Worm (Caenorhabditis elegans): ENCODE results near the gene thoc-5.

Gene thoc-5

DNA sequence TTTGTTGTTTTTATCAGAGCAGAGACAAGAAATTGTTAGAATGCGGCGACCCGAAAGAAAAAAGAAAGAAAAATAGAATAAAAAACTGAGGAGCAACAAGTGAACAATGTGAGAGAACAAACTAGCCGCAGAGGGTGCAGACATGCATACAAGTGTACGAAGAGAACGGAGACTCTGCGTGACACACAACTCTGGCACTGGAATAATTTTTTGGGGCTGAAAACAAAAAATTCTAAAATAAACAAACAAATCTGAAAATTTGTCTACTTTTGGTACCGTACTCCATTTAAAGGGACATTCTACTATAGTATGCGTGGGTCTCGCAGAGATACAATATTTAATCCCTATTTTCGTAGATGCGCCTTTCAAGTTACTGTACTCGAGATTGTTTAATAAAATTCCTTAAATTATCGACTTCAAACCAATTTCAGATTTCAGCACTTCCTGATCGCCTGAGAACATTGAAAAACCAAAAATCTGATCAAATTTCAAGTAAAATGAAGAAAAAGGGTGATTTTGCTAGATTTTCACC lies 25.9 kb upstream of the thoc-5 start (continued):
- TF ChIP-seq aptf-3 (GFP tag; IDR thresholded peaks at IDR 0.05) (no peak), Y56A3A.18 (GFP tag; IDR thresholded peaks at IDR 0.05) (no peak), madf-6 (GFP tag; IDR thresholded peaks at IDR 0.05) (peak; percentile 94), efl-1 (GFP tag; optimal IDR thresholded peaks at IDR 0.05) (peak; percentile 46), ztf-3 (GFP tag; optimal IDR thresholded peaks at IDR 0.05) (no peak), ceh-27 (GFP tag; optimal IDR thresholded peaks at IDR 0.05) (no peak), sptf-2 (GFP tag; optimal IDR thresholded peaks at IDR 0.05) (no peak), ekl-4 (GFP tag; IDR thresholded peaks at IDR 0.05) (no peak), attf-6 (GFP tag; IDR thresholded peaks at IDR 0.05) (no peak), egl-44 (GFP tag; IDR thresholded peaks at IDR 0.05) (no peak), akir-1 (GFP tag; optimal IDR thresholded peaks at IDR 0.05) (no peak), somi-1 (GFP tag; optimal IDR thresholded peaks at IDR 0.05) (no peak), Y53F4B.3 (GFP tag; IDR thresholded peaks at IDR 0.05) (no peak)

DNA sequence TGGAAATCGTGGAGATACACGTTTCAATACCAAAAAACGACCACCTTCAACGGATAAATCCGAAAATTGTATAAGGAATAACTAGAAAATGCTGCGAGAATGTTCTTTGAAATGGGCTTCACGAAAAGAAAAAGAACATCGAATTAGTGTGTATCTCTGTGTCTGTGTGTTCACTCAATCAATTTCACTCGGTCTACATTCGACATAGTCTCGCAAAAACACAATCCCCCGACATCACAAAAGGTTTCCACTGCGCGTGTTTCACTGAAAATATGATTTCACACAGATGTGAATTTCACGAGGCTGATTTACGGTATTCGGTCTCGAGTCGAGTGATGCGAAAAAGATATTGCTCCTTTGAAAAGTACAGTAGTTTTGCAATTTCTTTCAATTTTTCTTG lies 24.5 kb upstream of the thoc-5 start:
- no peak for TF ChIP-seq Y56A3A.18 (GFP tag; IDR thresholded peaks at IDR 0.05)
- TF ChIP-seq somi-1 (GFP tag; optimal IDR thresholded peaks at IDR 0.05) = no peak
- no peak for TF ChIP-seq sdz-38 (tag; optimal IDR thresholded peaks at IDR 0.05)
- TF ChIP-seq F37B4.10 (GFP tag; IDR thresholded peaks at IDR 0.05) = no peak
- TF ChIP-seq attf-6 (GFP tag; IDR thresholded peaks at IDR 0.05) = no peak
- TF ChIP-seq lsy-27 (tag; optimal IDR thresholded peaks at IDR 0.05; ENCODE audit: borderline replicate concordance, insufficient read depth) = no peak
- no peak for TF ChIP-seq pbrm-1 (GFP tag; IDR thresholded peaks at IDR 0.05)
- no peak for TF ChIP-seq T26A5.8 (tag; optimal IDR thresholded peaks at IDR 0.05)
- TF ChIP-seq B0035.1 (tag; optimal IDR thresholded peaks at IDR 0.05) = no peak
- TF ChIP-seq ccch-3 (GFP tag; optimal IDR thresholded peaks at IDR 0.05) = no peak

DNA sequence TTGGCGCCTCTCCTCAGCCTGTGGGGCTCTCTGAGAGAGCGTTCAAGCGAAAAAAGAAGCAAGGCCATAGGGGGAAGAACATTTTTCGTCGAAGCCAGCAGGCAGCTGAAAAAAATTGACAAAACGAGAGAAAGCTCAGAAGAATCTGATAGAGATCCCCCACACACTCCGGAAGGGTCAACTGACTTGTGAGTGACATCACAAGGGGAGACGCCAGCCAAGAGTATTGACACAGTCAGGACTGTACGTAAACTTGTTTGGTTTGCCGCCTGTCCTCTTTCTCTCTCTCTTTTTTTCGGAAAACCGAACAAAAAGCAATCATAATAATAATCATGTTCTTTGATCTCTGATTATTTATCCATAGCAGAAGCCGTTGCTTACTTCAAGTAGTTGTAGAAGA lies 23.7 kb upstream of the thoc-5 start:
- TF ChIP-seq F55B11.4 (tag; optimal IDR thresholded peaks at IDR 0.05; ENCODE audit: borderline replicate concordance, insufficient read depth) (no peak), cebp-1 (GFP tag; IDR thresholded peaks at IDR 0.05) (no peak), cebp-1 (tag; optimal IDR thresholded peaks at IDR 0.05) (peak; percentile 7), D2030.7 (GFP tag; IDR thresholded peaks at IDR 0.05) (no peak), nhr-80 (tag; optimal IDR thresholded peaks at IDR 0.05) (peak; percentile 19), madf-6 (GFP tag; IDR thresholded peaks at IDR 0.05) (no peak), ceh-27 (GFP tag; optimal IDR thresholded peaks at IDR 0.05) (peak; percentile 9), nhr-90 (tag; optimal IDR thresholded peaks at IDR 0.05) (no peak), F52B5.7 (tag; optimal IDR thresholded peaks at IDR 0.05) (no peak), attf-5 (GFP tag; optimal IDR thresholded peaks at IDR 0.05) (peak; percentile 18), lin-35 (GFP tag; optimal IDR thresholded peaks at IDR 0.05) (no peak), zim-3 (tag; optimal IDR thresholded peaks at IDR 0.05) (no peak), mcd-1 (GFP tag; IDR thresholded peaks at IDR 0.05) (0 out of 2 replicates have a peak, but pooled peaks have one; percentile 17), B0336.3 (GFP tag; IDR thresholded peaks at IDR 0.05) (0 out of 2 replicates have a peak, but pooled peaks have one; percentile 24), mes-4 (tag; optimal IDR thresholded peaks at IDR 0.05) (no peak), die-1 (tag; optimal IDR thresholded peaks at IDR 0.05) (no peak), K11D2.4 (GFP tag; IDR thresholded peaks at IDR 0.05) (0 out of 2 replicates have a peak, but pooled peaks have one; percentile 11), Y56A3A.18 (GFP tag; IDR thresholded peaks at IDR 0.05) (no peak), lsy-27 (tag; optimal IDR thresholded peaks at IDR 0.05; ENCODE audit: borderline replicate concordance, insufficient read depth) (no peak), attf-6 (GFP tag; IDR thresholded peaks at IDR 0.05) (no peak), F57A8.1 (GFP tag; optimal IDR thresholded peaks at IDR 0.05) (no peak), him-1 (tag; optimal IDR thresholded peaks at IDR 0.05) (no peak), somi-1 (GFP tag; optimal IDR thresholded peaks at IDR 0.05) (no peak), F22D6.2 (tag; optimal IDR thresholded peaks at IDR 0.05) (no peak)

Data from whole organism, young adult.